Worm (Caenorhabditis elegans) whole organism, late embryonic: ENCODE data around the gene lelo-4.

Source experiments
- ama-1 ChIP-seq: fragments of 150-350 bp; optimal IDR thresholded peaks from 2 replicates; lab custom pipeline; 2014
- ceh-34 ChIP-seq: sonication (generic microtip); optimal IDR thresholded peaks from 2 replicates; lab custom pipeline; 2016; ENCODE audit warnings: mild to moderate bottlenecking, missing genetic modification characterization, missing compliant biosample characterization
- ceh-45 ChIP-seq: fragments of 200-800 bp; sonication (Bioruptor generic); IDR thresholded peaks from 2 replicates; pipeline ENCODE4 v1.3.6; 2022; ENCODE audit warnings: missing genetic modification reagents, missing genetic modification characterization, missing compliant biosample characterization
- elt-4 ChIP-seq: sonication (generic microtip); optimal IDR thresholded peaks from 2 replicates; lab custom pipeline; 2016; ENCODE audit warnings: missing genetic modification characterization, missing compliant biosample characterization
- hlh-13 ChIP-seq: fragments of 200-800 bp; sonication (Bioruptor generic); optimal IDR thresholded peaks from 2 replicates; lab custom pipeline; 2018; ENCODE audit warnings: mild to moderate bottlenecking, missing genetic modification characterization, missing compliant biosample characterization
- mec-3 ChIP-seq: sonication (generic microtip); optimal IDR thresholded peaks from 2 replicates; lab custom pipeline; 2016; ENCODE audit warnings: borderline replicate concordance, missing genetic modification characterization, missing compliant biosample characterization
- nhr-11 ChIP-seq: fragments of 150-350 bp; optimal IDR thresholded peaks from 2 replicates; lab custom pipeline; 2014; ENCODE audit warnings: missing biosample characterization, missing genetic modification characterization
- npax-4 ChIP-seq: sonication (generic microtip); optimal IDR thresholded peaks from 2 replicates; lab custom pipeline; 2016; ENCODE audit warnings: missing genetic modification characterization, missing compliant biosample characterization
- pag-3 ChIP-seq: sonication (generic microtip); optimal IDR thresholded peaks from 2 replicates; lab custom pipeline; 2016; ENCODE audit warnings: missing compliant biosample characterization, missing genetic modification characterization, borderline replicate concordance
- pha-2 ChIP-seq: sonication (generic microtip); optimal IDR thresholded peaks from 2 replicates; lab custom pipeline; 2017; ENCODE audit warnings: mild to moderate bottlenecking, missing genetic modification characterization, missing compliant biosample characterization
- ref-2 ChIP-seq: sonication (generic microtip); optimal IDR thresholded peaks from 2 replicates; lab custom pipeline; 2016; ENCODE audit warnings: missing genetic modification characterization, missing compliant biosample characterization
- syd-9 ChIP-seq: sonication (generic microtip); optimal IDR thresholded peaks from 2 replicates; lab custom pipeline; 2016; ENCODE audit warnings: mild to moderate bottlenecking, missing genetic modification characterization, moderate library complexity, missing compliant biosample characterization
- tbx-2 ChIP-seq: sonication (generic microtip); optimal IDR thresholded peaks from 2 replicates; lab custom pipeline; 2016; ENCODE audit warnings: missing genetic modification characterization, missing compliant biosample characterization
- ztf-16 ChIP-seq: sonication (generic microtip); optimal IDR thresholded peaks from 2 replicates; lab custom pipeline; 2017; ENCODE audit warnings: missing genetic modification characterization, missing compliant biosample characterization

DNA sequence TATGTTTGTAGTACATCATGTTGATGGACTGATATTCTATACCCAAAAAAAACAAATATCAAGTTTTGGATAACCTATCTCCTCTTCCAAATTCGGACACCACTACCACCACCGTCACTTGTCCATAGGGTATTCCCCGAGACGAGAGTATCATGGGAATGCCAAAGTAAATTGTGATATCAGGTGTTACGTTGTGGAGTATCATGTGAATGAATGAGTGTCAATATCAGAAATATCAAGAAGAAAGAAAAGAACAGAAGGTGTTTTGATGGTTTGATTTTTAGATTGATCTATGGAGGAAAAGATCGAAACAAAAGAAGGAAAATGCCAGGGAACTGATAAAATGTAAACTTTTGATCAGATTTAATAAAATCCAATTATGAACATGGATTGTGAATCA, 16.5 kb upstream of the lelo-4 start:
- TF ChIP-seq tbx-2 (tag; lab: Kevin White, UChicago), result no peak
- TF ChIP-seq pha-2, result no peak
- TF ChIP-seq npax-4 (tag; lab: Kevin White, UChicago), result no peak
- no peak for TF ChIP-seq pag-3 (tag; lab: Kevin White, UChicago)
- TF ChIP-seq elt-4, result no peak
- no peak for TF ChIP-seq syd-9 (tag; lab: Kevin White, UChicago)
- no peak for TF ChIP-seq ceh-45 (GFP tag; lab: Robert Waterston, UW)
- TF ChIP-seq nhr-11 (tag; lab: Kevin White, UChicago), result no peak
- no peak for TF ChIP-seq ama-1 (lab: Kevin White, UChicago)
- TF ChIP-seq ztf-16 (tag; lab: Kevin White, UChicago), result no peak
- TF ChIP-seq mec-3 (tag; lab: Kevin White, UChicago), result no peak
- no peak for TF ChIP-seq hlh-13
- no peak for TF ChIP-seq ref-2 (tag; lab: Kevin White, UChicago)
- no peak for TF ChIP-seq ceh-34 (tag; lab: Kevin White, UChicago)
